Fruit fly (Drosophila melanogaster) whole organism, embryonic: ENCODE measurements around the gene Coa8.

Experiments
- ATbp ChIP-seq: fragments of 200-800 bp; sonication (Bioruptor generic); optimal IDR thresholded peaks from 2 replicates; lab custom pipeline; 2017; ENCODE audit warnings: missing biosample characterization, mild to moderate bottlenecking, missing genetic modification characterization, missing genetic modification reagents
- Aef1 ChIP-seq: fragments of 200-800 bp; sonication (Bioruptor generic); IDR thresholded peaks from 3 replicates; pipeline ENCODE4 v1.3.6; 2022; ENCODE audit warnings: missing biosample characterization, missing genetic modification characterization
- B-H1 ChIP-seq: fragments of 200-800 bp; sonication (Bioruptor generic); IDR thresholded peaks from 3 replicates; pipeline ENCODE4 v1.3.6; 2022; ENCODE audit warnings: missing biosample characterization, missing genetic modification characterization
- B-H2 ChIP-seq: fragments of 200-800 bp; sonication (Bioruptor generic); optimal IDR thresholded peaks from 2 replicates; lab custom pipeline; 2018; ENCODE audit warnings: missing biosample characterization, mild to moderate bottlenecking, missing genetic modification characterization
- Blimp-1 ChIP-seq: fragments of 200-800 bp; sonication (Bioruptor generic); optimal IDR thresholded peaks from 3 replicates; lab custom pipeline; 2018; ENCODE audit warnings: missing biosample characterization, missing genetic modification characterization, mild to moderate bottlenecking, moderate library complexity, missing genetic modification reagents
- CG10565 ChIP-seq: fragments of 200-800 bp; sonication (Bioruptor generic); optimal IDR thresholded peaks from 3 replicates; lab custom pipeline; 2016; ENCODE audit warnings: missing biosample characterization, mild to moderate bottlenecking, missing genetic modification characterization
- CG11696 ChIP-seq: fragments of 200-800 bp; sonication (Bioruptor generic); IDR thresholded peaks from 2 replicates; pipeline ENCODE4 v1.3.6; 2022; ENCODE audit warnings: missing biosample characterization, missing genetic modification characterization
- CG13624 ChIP-seq: fragments of 200-800 bp; sonication (Bioruptor generic); optimal IDR thresholded peaks from 2 replicates; lab custom pipeline; 2016; ENCODE audit warnings: missing biosample characterization, missing genetic modification characterization
- CG16813 ChIP-seq: fragments of 200-800 bp; sonication (Bioruptor generic); IDR thresholded peaks from 3 replicates; pipeline ENCODE4 v1.3.6; 2022; ENCODE audit warnings: missing biosample characterization, missing genetic modification characterization; ENCODE audit not compliant: partially characterized antibody
- CG17829 ChIP-seq: fragments of 200-800 bp; optimal IDR thresholded peaks from 2 replicates; lab custom pipeline; 2019; ENCODE audit warnings: missing biosample characterization, mild to moderate bottlenecking, missing genetic modification characterization, moderate library complexity
- CG2116 ChIP-seq: fragments of 200-800 bp; sonication (Bioruptor generic); optimal IDR thresholded peaks from 3 replicates; lab custom pipeline; 2018; ENCODE audit warnings: missing biosample characterization, mild to moderate bottlenecking, missing genetic modification characterization
- CG2199 ChIP-seq: fragments of 200-800 bp; sonication (Bioruptor generic); IDR thresholded peaks from 3 replicates; pipeline ENCODE4 v1.3.6; 2022; ENCODE audit warnings: missing biosample characterization, missing genetic modification characterization
- CG2712 ChIP-seq: fragments of 200-800 bp; optimal IDR thresholded peaks from 3 replicates; lab custom pipeline; 2019; ENCODE audit warnings: missing biosample characterization, mild to moderate bottlenecking, missing genetic modification characterization, moderate library complexity
- CG31224 ChIP-seq: fragments of 200-800 bp; sonication (Bioruptor generic); IDR thresholded peaks from 2 replicates; pipeline ENCODE4 v1.3.6; 2022; ENCODE audit warnings: missing biosample characterization, missing genetic modification characterization
- CG31365 ChIP-seq: fragments of 200-800 bp; sonication (Bioruptor generic); optimal IDR thresholded peaks from 2 replicates; lab custom pipeline; 2018; ENCODE audit warnings: missing biosample characterization, mild to moderate bottlenecking, missing genetic modification characterization
- CG3995 ChIP-seq: fragments of 200-800 bp; sonication (Bioruptor generic); optimal IDR thresholded peaks from 3 replicates; lab custom pipeline; 2016; ENCODE audit warnings: missing biosample characterization, missing genetic modification characterization
- CG42726 ChIP-seq: fragments of 200-800 bp; sonication (Bioruptor generic); IDR thresholded peaks from 2 replicates; pipeline ENCODE4 v1.3.6; 2022; ENCODE audit warnings: missing biosample characterization, missing genetic modification characterization; ENCODE audit not compliant: partially characterized antibody
- CG4282 ChIP-seq: fragments of 200-800 bp; sonication (Bioruptor generic); optimal IDR thresholded peaks from 2 replicates; lab custom pipeline; 2016; ENCODE audit warnings: missing biosample characterization, missing genetic modification characterization
- CG6175 ChIP-seq: fragments of 200-800 bp; sonication (Bioruptor generic); IDR thresholded peaks from 3 replicates; pipeline ENCODE4 v1.3.6; 2022; ENCODE audit warnings: missing biosample characterization, missing genetic modification characterization
- Doc2 ChIP-seq: fragments of 200-800 bp; sonication (Bioruptor generic); IDR thresholded peaks from 2 replicates; pipeline ENCODE4 v1.3.6; 2022; ENCODE audit warnings: missing biosample characterization, missing genetic modification characterization
- Elba2 ChIP-seq: fragments of 200-800 bp; sonication (Bioruptor generic); optimal IDR thresholded peaks from 3 replicates; lab custom pipeline; 2016; ENCODE audit warnings: missing biosample characterization, missing genetic modification characterization
- Ets65A ChIP-seq: fragments of 200-800 bp; sonication (Bioruptor generic); peaks from one replicate; lab custom pipeline; 2016; ENCODE audit warnings: missing biosample characterization, missing genetic modification characterization
- GATAe ChIP-seq: fragments of 200-800 bp; sonication (Bioruptor generic); conservative IDR thresholded peaks from 2 replicates; pipeline ENCODE4 v1.3.6; 2022; ENCODE audit warnings: missing biosample characterization, missing genetic modification characterization
- Hmr ChIP-seq: fragments of 200-800 bp; sonication (Bioruptor generic); optimal IDR thresholded peaks from 3 replicates; lab custom pipeline; 2017; ENCODE audit warnings: mild to moderate bottlenecking, missing biosample characterization, missing genetic modification reagents, missing genetic modification characterization
- Hr39 ChIP-seq: fragments of >200 bp; optimal IDR thresholded peaks from 2 replicates; lab custom pipeline; 2017
- Nf-YC ChIP-seq: fragments of 200-800 bp; optimal IDR thresholded peaks from 3 replicates; lab custom pipeline; 2019; ENCODE audit warnings: missing biosample characterization, mild to moderate bottlenecking, missing genetic modification characterization, moderate library complexity
- Optix ChIP-seq: fragments of 200-800 bp; sonication (Bioruptor generic); IDR thresholded peaks from 3 replicates; pipeline ENCODE4 v1.3.6; 2022; ENCODE audit warnings: missing biosample characterization, missing genetic modification characterization
- Stat92E ChIP-seq, 3 experiments: fragments of >200 bp in 2 of 3; fragments of 200-800 bp in 1 of 3; sonication (Bioruptor generic) in 1 of 3; optimal IDR thresholded peaks; 2 replicates each; lab custom pipeline; 2017 to 2019; ENCODE audit warnings: missing biosample characterization in 3 of 3, missing genetic modification characterization in 3 of 3, mild to moderate bottlenecking in 1 of 3, moderate library complexity in 1 of 3
- Usf ChIP-seq: fragments of 200-800 bp; sonication (Bioruptor generic); optimal IDR thresholded peaks from 2 replicates; lab custom pipeline; 2017; ENCODE audit warnings: missing genotype, missing biosample characterization, missing genetic modification characterization
- ara ChIP-seq: fragments of 200-800 bp; sonication (Bioruptor generic); IDR thresholded peaks from 2 replicates; pipeline ENCODE4 v1.3.6; 2022; ENCODE audit warnings: missing biosample characterization, missing genetic modification characterization
- ash1 ChIP-seq: fragments of 200-800 bp; sonication (Bioruptor generic); optimal IDR thresholded peaks from 2 replicates; lab custom pipeline; 2018; ENCODE audit warnings: missing biosample characterization, mild to moderate bottlenecking, missing genetic modification characterization
- ato ChIP-seq: fragments of 200-800 bp; sonication (Bioruptor generic); IDR thresholded peaks from 2 replicates; pipeline ENCODE4 v1.3.6; 2022; ENCODE audit warnings: missing biosample characterization, missing genetic modification characterization; ENCODE audit not compliant: partially characterized antibody
- cato ChIP-seq: fragments of 200-800 bp; sonication (Bioruptor generic); optimal IDR thresholded peaks from 2 replicates; lab custom pipeline; 2016; ENCODE audit warnings: missing biosample characterization, missing genetic modification characterization, borderline replicate concordance
- en ChIP-seq: fragments of 200-800 bp; sonication (Bioruptor generic); optimal IDR thresholded peaks from 2 replicates; lab custom pipeline; 2016; ENCODE audit warnings: missing biosample characterization, missing genetic modification characterization
- grau ChIP-seq: fragments of 200-800 bp; optimal IDR thresholded peaks from 3 replicates; lab custom pipeline; 2019; ENCODE audit warnings: missing biosample characterization, mild to moderate bottlenecking, missing genetic modification characterization, moderate library complexity
- insv ChIP-seq, 2 experiments: fragments of 200-800 bp; sonication (Bioruptor generic); optimal IDR thresholded peaks; 3 replicates each; lab custom pipeline; 2016 to 2018; ENCODE audit warnings: missing biosample characterization in 2 of 2, missing genetic modification characterization in 2 of 2
- lab ChIP-seq: fragments of 200-800 bp; sonication (Bioruptor generic); optimal IDR thresholded peaks from 3 replicates; lab custom pipeline; 2017; ENCODE audit warnings: missing biosample characterization, missing genetic modification characterization, mild to moderate bottlenecking, moderate library complexity, missing genetic modification reagents
- lola ChIP-seq, 3 experiments: fragments of >200 bp in 2 of 3; fragments of 200-800 bp in 1 of 3; sonication (Bioruptor generic) in 1 of 3; optimal IDR thresholded peaks; 2 replicates each; lab custom pipeline; 2017 to 2019; ENCODE audit warnings: missing biosample characterization in 3 of 3, missing genetic modification characterization in 3 of 3, mild to moderate bottlenecking in 1 of 3, moderate library complexity in 1 of 3
- nau ChIP-seq: fragments of 200-800 bp; sonication (Bioruptor generic); optimal IDR thresholded peaks from 3 replicates; lab custom pipeline; 2017; ENCODE audit warnings: missing biosample characterization, mild to moderate bottlenecking, missing genetic modification characterization, missing genetic modification reagents
- onecut ChIP-seq: fragments of 200-800 bp; sonication (Bioruptor generic); IDR thresholded peaks from 2 replicates; pipeline ENCODE4 v1.3.6; 2022; ENCODE audit warnings: missing biosample characterization, missing genetic modification characterization
- org-1 ChIP-seq: fragments of 200-800 bp; sonication (Bioruptor generic); optimal IDR thresholded peaks from 2 replicates; lab custom pipeline; 2017; ENCODE audit warnings: missing biosample characterization, missing genetic modification characterization
- prd ChIP-seq, 3 experiments: fragments of >200 bp in 2 of 3; fragments of 200-800 bp in 1 of 3; sonication (Bioruptor generic) in 1 of 3; optimal IDR thresholded peaks in 2 of 3; IDR thresholded peaks in 1 of 3; 2 replicates in 2 of 3; 3 replicates in 1 of 3; pipeline versions ENCODE4 v1.3.6 to Lab custom; 2017 to 2022; ENCODE audit warnings: missing biosample characterization in 1 of 3, missing genetic modification characterization in 1 of 3
- pzg ChIP-seq: fragments of 200-800 bp; sonication (Bioruptor generic); optimal IDR thresholded peaks from 3 replicates; lab custom pipeline; 2018; ENCODE audit warnings: missing biosample characterization, mild to moderate bottlenecking, missing genetic modification characterization, moderate library complexity
- slbo ChIP-seq: fragments of 200-800 bp; sonication (Bioruptor generic); IDR thresholded peaks from 2 replicates; pipeline ENCODE4 v1.3.6; 2022; ENCODE audit warnings: missing biosample characterization, missing genetic modification characterization
- sqz ChIP-seq: fragments of 200-800 bp; sonication (Bioruptor generic); optimal IDR thresholded peaks from 3 replicates; lab custom pipeline; 2018; ENCODE audit warnings: missing biosample characterization, mild to moderate bottlenecking, missing genetic modification characterization
- sr ChIP-seq: fragments of 200-800 bp; sonication (Bioruptor generic); IDR thresholded peaks from 3 replicates; pipeline ENCODE4 v1.3.6; 2022; ENCODE audit warnings: missing biosample characterization, missing genetic modification characterization
- usp ChIP-seq: fragments of >200 bp; optimal IDR thresholded peaks from 2 replicates; lab custom pipeline; 2017; ENCODE audit warnings: missing biosample characterization, missing genetic modification characterization
- vnd ChIP-seq: fragments of 200-800 bp; sonication (Bioruptor generic); IDR thresholded peaks from 3 replicates; pipeline ENCODE4 v1.3.6; 2022; ENCODE audit warnings: missing biosample characterization, missing genetic modification characterization; ENCODE audit not compliant: partially characterized antibody
- zen ChIP-seq: fragments of 200-800 bp; sonication (Bioruptor generic); optimal IDR thresholded peaks from 3 replicates; lab custom pipeline; 2018; ENCODE audit warnings: missing biosample characterization, mild to moderate bottlenecking, missing genetic modification characterization, moderate library complexity

Gene Coa8

DNA sequence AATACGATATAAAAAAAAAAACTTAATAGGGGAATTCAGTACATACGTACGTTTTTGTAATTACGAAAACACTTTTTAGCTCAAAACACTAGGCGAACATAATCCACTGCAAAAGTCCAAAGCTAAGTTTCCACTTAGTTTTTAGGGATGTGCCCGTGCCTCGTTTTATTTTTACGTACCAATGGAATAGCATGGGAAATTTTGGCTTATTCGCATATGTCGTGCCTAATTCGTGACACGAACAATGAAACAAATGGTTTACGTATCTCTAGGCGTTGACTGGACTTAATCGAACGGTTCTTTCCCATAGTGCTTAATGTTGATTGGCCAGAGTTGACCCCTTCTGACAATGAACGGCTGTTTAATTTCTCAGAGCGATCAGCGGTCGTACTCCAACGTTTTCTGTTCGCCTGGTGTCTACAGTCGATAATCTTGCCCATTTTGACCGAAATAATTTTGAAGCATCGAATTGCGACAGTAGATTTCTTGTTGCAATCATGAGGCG is 424 bp upstream of the Coa8 start, which contains the start of gene CG14818 (continued):
- TF ChIP-seq GATAe (GFP tag; lab: Robert Waterston, UW): no peak
- TF ChIP-seq Blimp-1 (GFP tag; lab: Kevin White, UChicago): no peak
- TF ChIP-seq sr (GFP tag; lab: Robert Waterston, UW): no peak
- no peak for TF ChIP-seq ATbp (GFP tag; lab: Kevin White, UChicago)
- TF ChIP-seq B-H1 (GFP tag; lab: Robert Waterston, UW): peak; percentile 28; the same call in 1 of the 3 replicates
- TF ChIP-seq Nf-YC: peak; percentile 90
- TF ChIP-seq lab (GFP tag; lab: Kevin White, UChicago): peak; percentile 71
- TF ChIP-seq zen (tag; lab: Kevin White, UChicago): peak; percentile 20
- no peak for TF ChIP-seq CG11696 (GFP tag; lab: Robert Waterston, UW)
- peak; percentile 29; the same call in 1 of the 2 replicates for TF ChIP-seq ara
- peak; percentile 97 for TF ChIP-seq Ets65A
- TF ChIP-seq CG31365 (tag; lab: Kevin White, UChicago): no peak
- TF ChIP-seq CG31224 (GFP tag; lab: Robert Waterston, UW): no peak
- peak in 1 of 2 experiments; percentile 81 for TF ChIP-seq insv (GFP tag; optimal IDR thresholded peaks at IDR 0.05; lab: Kevin White, UChicago)
- peak; percentile 9 for TF ChIP-seq Usf (GFP tag; lab: Kevin White, UChicago)
- TF ChIP-seq ash1 (GFP tag; lab: Kevin White, UChicago): no peak
- TF ChIP-seq CG10565: no peak
- no peak; the same call in 1 of the 2 replicates for TF ChIP-seq onecut (GFP tag; lab: Robert Waterston, UW)
- TF ChIP-seq CG2116 (GFP tag; lab: Kevin White, UChicago): peak; percentile 4
- TF ChIP-seq cato (GFP tag; lab: Kevin White, UChicago): peak; percentile 38
- TF ChIP-seq CG2199 (GFP tag; lab: Robert Waterston, UW): no peak
- peak; percentile 60 for TF ChIP-seq B-H2
- no peak for TF ChIP-seq usp (GFP tag; lab: Kevin White, UChicago)
- peak; percentile 32 for TF ChIP-seq pzg
- TF ChIP-seq CG4282: no peak
- TF ChIP-seq slbo (GFP tag; lab: Robert Waterston, UW): peak; percentile 77
- peak; percentile 54; the same call in 2 of the 3 replicates for TF ChIP-seq Optix (GFP tag; lab: Robert Waterston, UW)
- TF ChIP-seq CG42726 (GFP tag; lab: Robert Waterston, UW): no peak; the same call in 1 of the 2 replicates
- no peak for TF ChIP-seq org-1
- TF ChIP-seq CG13624 (GFP tag; lab: Kevin White, UChicago): peak; percentile 47
- TF ChIP-seq Stat92E (GFP tag; optimal IDR thresholded peaks at IDR 0.05; lab: Kevin White, UChicago): no peak
- TF ChIP-seq en (GFP tag; lab: Kevin White, UChicago): no peak
- peak; percentile 70 for TF ChIP-seq Hmr (GFP tag; lab: Kevin White, UChicago)
- TF ChIP-seq sqz (GFP tag; lab: Kevin White, UChicago): peak; percentile 80
- TF ChIP-seq CG17829 (tag; lab: Kevin White, UChicago): peak; percentile 31
- TF ChIP-seq CG2712 (tag; lab: Kevin White, UChicago): peak; percentile 30
- no peak for TF ChIP-seq Hr39 (lab: Kevin White, UChicago)
- no peak for TF ChIP-seq nau (GFP tag; lab: Kevin White, UChicago)
- TF ChIP-seq CG3995: peak; percentile 63
- TF ChIP-seq Doc2 (GFP tag; lab: Robert Waterston, UW): no peak
- peak; percentile 51 for TF ChIP-seq grau
- peak in 1 of 3 experiments; percentile 46 for TF ChIP-seq lola (GFP tag; optimal IDR thresholded peaks at IDR 0.05; lab: Kevin White, UChicago)
- TF ChIP-seq vnd (GFP tag; lab: Robert Waterston, UW): peak; percentile 84
- TF ChIP-seq Aef1 (GFP tag; lab: Robert Waterston, UW): peak; percentile 39; the same call in 1 of the 3 replicates
- peak; percentile 88 for TF ChIP-seq CG16813 (GFP tag; lab: Robert Waterston, UW)
- no peak for TF ChIP-seq Elba2 (GFP tag; lab: Kevin White, UChicago)
- no peak for TF ChIP-seq prd (optimal IDR thresholded peaks at IDR 0.05; lab: Kevin White, UChicago)
- TF ChIP-seq prd (GFP tag; IDR thresholded peaks at IDR 0.05; lab: Robert Waterston, UW): peak; percentile 73; the same call in 2 of the 3 replicates
- TF ChIP-seq CG6175 (GFP tag; lab: Robert Waterston, UW): no peak
- peak; percentile 46; the same call in 1 of the 2 replicates for TF ChIP-seq ato (GFP tag; lab: Robert Waterston, UW)
